Fruit fly (Drosophila melanogaster) whole organism, embryonic: ENCODE measurements around the gene CG33293.

Source experiments
- ATbp ChIP-seq: fragments of 200-800 bp; sonication (Bioruptor generic); optimal IDR thresholded peaks from 2 replicates; lab custom pipeline; 2017; ENCODE audit warnings: missing biosample characterization, mild to moderate bottlenecking, missing genetic modification characterization, missing genetic modification reagents
- Atf6 ChIP-seq: fragments of 200-800 bp; sonication (Bioruptor generic); IDR thresholded peaks from 2 replicates; pipeline ENCODE4 v1.3.6; 2022; ENCODE audit warnings: missing biosample characterization, missing genetic modification characterization
- Blimp-1 ChIP-seq: fragments of 200-800 bp; sonication (Bioruptor generic); optimal IDR thresholded peaks from 3 replicates; lab custom pipeline; 2018; ENCODE audit warnings: missing biosample characterization, missing genetic modification characterization, mild to moderate bottlenecking, moderate library complexity, missing genetic modification reagents
- CG10274 ChIP-seq: fragments of 200-800 bp; sonication (Bioruptor generic); optimal IDR thresholded peaks from 3 replicates; lab custom pipeline; 2017; ENCODE audit warnings: missing biosample characterization, mild to moderate bottlenecking, missing genetic modification characterization
- CG11398 ChIP-seq: fragments of 200-800 bp; sonication (Bioruptor generic); optimal IDR thresholded peaks from 2 replicates; lab custom pipeline; 2016; ENCODE audit warnings: missing biosample characterization, missing genetic modification characterization
- CG11723 ChIP-seq: fragments of 200-800 bp; sonication (Bioruptor generic); optimal IDR thresholded peaks from 2 replicates; lab custom pipeline; 2017; ENCODE audit warnings: missing biosample characterization, mild to moderate bottlenecking, missing genetic modification characterization
- CG1233 ChIP-seq: fragments of 200-800 bp; sonication (Bioruptor generic); optimal IDR thresholded peaks from 4 replicates; lab custom pipeline; 2018; ENCODE audit warnings: missing biosample characterization, mild to moderate bottlenecking, missing genetic modification characterization
- CG12744 ChIP-seq: fragments of 200-800 bp; sonication (Bioruptor generic); optimal IDR thresholded peaks from 2 replicates; lab custom pipeline; 2016; ENCODE audit warnings: missing biosample characterization, missing genetic modification characterization
- CG13424 ChIP-seq: fragments of 200-800 bp; sonication (Bioruptor generic); optimal IDR thresholded peaks from 2 replicates; lab custom pipeline; 2019; ENCODE audit warnings: missing biosample characterization, mild to moderate bottlenecking, missing genetic modification characterization, moderate library complexity
- CG13894 ChIP-seq: fragments of 200-800 bp; sonication (Bioruptor generic); optimal IDR thresholded peaks from 3 replicates; lab custom pipeline; 2018; ENCODE audit warnings: missing biosample characterization, mild to moderate bottlenecking, missing genetic modification characterization, moderate library complexity
- CG15269 ChIP-seq: fragments of 200-800 bp; sonication (Bioruptor generic); optimal IDR thresholded peaks from 2 replicates; lab custom pipeline; 2018; ENCODE audit warnings: missing biosample characterization, mild to moderate bottlenecking, missing genetic modification characterization, moderate library complexity
- CG15601 ChIP-seq: fragments of 200-800 bp; sonication (Bioruptor generic); optimal IDR thresholded peaks from 3 replicates; lab custom pipeline; 2019; ENCODE audit warnings: missing biosample characterization, mild to moderate bottlenecking, missing genetic modification characterization, moderate library complexity
- CG1647 ChIP-seq: fragments of 200-800 bp; sonication (Bioruptor generic); optimal IDR thresholded peaks from 3 replicates; lab custom pipeline; 2016; ENCODE audit warnings: missing biosample characterization, missing genetic modification characterization
- CG17361 ChIP-seq: fragments of 200-800 bp; sonication (Bioruptor generic); IDR thresholded peaks from 3 replicates; pipeline ENCODE4 v1.3.6; 2022; ENCODE audit warnings: missing biosample characterization, missing genetic modification characterization
- CG17829 ChIP-seq: fragments of 200-800 bp; optimal IDR thresholded peaks from 2 replicates; lab custom pipeline; 2019; ENCODE audit warnings: missing biosample characterization, mild to moderate bottlenecking, missing genetic modification characterization, moderate library complexity
- CG18476 ChIP-seq: fragments of 200-800 bp; sonication (Bioruptor generic); optimal IDR thresholded peaks from 2 replicates; lab custom pipeline; 2016; ENCODE audit warnings: missing biosample characterization, mild to moderate bottlenecking, missing genetic modification characterization
- CG2199 ChIP-seq: fragments of 200-800 bp; sonication (Bioruptor generic); IDR thresholded peaks from 3 replicates; pipeline ENCODE4 v1.3.6; 2022; ENCODE audit warnings: missing biosample characterization, missing genetic modification characterization
- CG30403 ChIP-seq: fragments of 200-800 bp; sonication (Bioruptor generic); optimal IDR thresholded peaks from 3 replicates; lab custom pipeline; 2016; ENCODE audit warnings: missing biosample characterization, missing genetic modification characterization
- CG32767 ChIP-seq: fragments of 200-800 bp; sonication (Bioruptor generic); IDR thresholded peaks from 2 replicates; pipeline ENCODE4 v1.3.6; 2022; ENCODE audit warnings: missing biosample characterization, missing genetic modification characterization
- CG4424 ChIP-seq: fragments of 200-800 bp; sonication (Bioruptor generic); optimal IDR thresholded peaks from 3 replicates; lab custom pipeline; 2016; ENCODE audit warnings: missing biosample characterization, missing genetic modification characterization
- CG6854 ChIP-seq: fragments of 200-800 bp; sonication (Bioruptor generic); optimal IDR thresholded peaks from 3 replicates; lab custom pipeline; 2017; ENCODE audit warnings: missing biosample characterization, mild to moderate bottlenecking, missing genetic modification characterization
- CG7839 ChIP-seq: fragments of 200-800 bp; sonication (Bioruptor generic); optimal IDR thresholded peaks from 3 replicates; lab custom pipeline; 2018; ENCODE audit warnings: missing biosample characterization, mild to moderate bottlenecking, missing genetic modification characterization, moderate library complexity
- CG8388 ChIP-seq: fragments of 200-800 bp; sonication (Bioruptor generic); optimal IDR thresholded peaks from 2 replicates; lab custom pipeline; 2019; ENCODE audit warnings: missing biosample characterization, mild to moderate bottlenecking, missing genetic modification characterization, moderate library complexity
- CG9437 ChIP-seq: fragments of 200-800 bp; sonication (Bioruptor generic); optimal IDR thresholded peaks from 2 replicates; lab custom pipeline; 2018; ENCODE audit warnings: missing biosample characterization, mild to moderate bottlenecking, missing genetic modification characterization
- CG9727 ChIP-seq: fragments of 200-800 bp; sonication (Bioruptor generic); optimal IDR thresholded peaks from 3 replicates; lab custom pipeline; 2017; ENCODE audit warnings: missing biosample characterization, mild to moderate bottlenecking, missing genetic modification characterization
- Eip74EF ChIP-seq, 2 experiments: fragments of 200-800 bp in 1 of 2; fragments of >200 bp in 1 of 2; sonication (Bioruptor generic) in 1 of 2; optimal IDR thresholded peaks; 2 replicates each; lab custom pipeline; 2017 to 2019; ENCODE audit warnings: missing biosample characterization in 2 of 2, missing genetic modification characterization in 2 of 2, mild to moderate bottlenecking in 1 of 2, moderate library complexity in 1 of 2
- H15 ChIP-seq: fragments of 200-800 bp; sonication (Bioruptor generic); IDR thresholded peaks from 3 replicates; pipeline ENCODE4 v1.3.6; 2022; ENCODE audit warnings: missing biosample characterization, missing genetic modification characterization
- HLH54F ChIP-seq: fragments of 200-800 bp; sonication (Bioruptor generic); optimal IDR thresholded peaks from 3 replicates; lab custom pipeline; 2016; ENCODE audit warnings: missing biosample characterization, missing genetic modification characterization
- Mad ChIP-seq: fragments of 200-800 bp; sonication (Bioruptor generic); optimal IDR thresholded peaks from 2 replicates; lab custom pipeline; 2016; ENCODE audit warnings: missing biosample characterization, missing genetic modification characterization
- Med ChIP-seq: fragments of 200-800 bp; sonication (Bioruptor generic); peaks from one replicate; lab custom pipeline; 2016; ENCODE audit warnings: missing biosample characterization, missing genetic modification characterization, mild to moderate bottlenecking, inconsistent platforms, moderate library complexity
- Sox100B ChIP-seq: fragments of 200-800 bp; sonication (Bioruptor generic); optimal IDR thresholded peaks from 3 replicates; lab custom pipeline; 2018; ENCODE audit warnings: missing biosample characterization, mild to moderate bottlenecking, missing genetic modification characterization
- Stat92E ChIP-seq, 3 experiments: fragments of >200 bp in 2 of 3; fragments of 200-800 bp in 1 of 3; sonication (Bioruptor generic) in 1 of 3; optimal IDR thresholded peaks; 2 replicates each; lab custom pipeline; 2017 to 2019; ENCODE audit warnings: missing biosample characterization in 3 of 3, missing genetic modification characterization in 3 of 3, mild to moderate bottlenecking in 1 of 3, moderate library complexity in 1 of 3
- cg ChIP-seq: fragments of 200-800 bp; sonication (Bioruptor generic); optimal IDR thresholded peaks from 3 replicates; lab custom pipeline; 2019; ENCODE audit warnings: missing biosample characterization, mild to moderate bottlenecking, missing genetic modification characterization, moderate library complexity
- chif ChIP-seq, 2 experiments: fragments of 200-800 bp; sonication (Bioruptor generic); optimal IDR thresholded peaks; 3 replicates each; lab custom pipeline; 2016; ENCODE audit warnings: missing biosample characterization in 2 of 2, missing genetic modification characterization in 2 of 2
- chm ChIP-seq: fragments of 200-800 bp; sonication (Bioruptor generic); IDR thresholded peaks from 2 replicates; pipeline ENCODE4 v1.3.6; 2022; ENCODE audit warnings: missing biosample characterization, missing genetic modification characterization
- croc ChIP-seq: fragments of 200-800 bp; sonication (Bioruptor generic); conservative IDR thresholded peaks from 3 replicates; pipeline ENCODE4 v1.3.6; 2022; ENCODE audit warnings: missing biosample characterization, missing genetic modification characterization
- dimm ChIP-seq: fragments of 200-800 bp; sonication (Bioruptor generic); IDR thresholded peaks from 2 replicates; pipeline ENCODE4 v1.3.6; 2022; ENCODE audit warnings: missing biosample characterization, missing genetic modification characterization
- eyg ChIP-seq: fragments of 200-800 bp; sonication (Bioruptor generic); optimal IDR thresholded peaks from 3 replicates; lab custom pipeline; 2016; ENCODE audit warnings: missing biosample characterization, missing genetic modification characterization
- her ChIP-seq: fragments of 200-800 bp; sonication (Bioruptor generic); optimal IDR thresholded peaks from 2 replicates; lab custom pipeline; 2016; ENCODE audit warnings: missing biosample characterization, missing genetic modification characterization
- ind ChIP-seq: fragments of 200-800 bp; sonication (Bioruptor generic); optimal IDR thresholded peaks from 3 replicates; lab custom pipeline; 2016; ENCODE audit warnings: missing biosample characterization, missing genetic modification characterization
- jing ChIP-seq: fragments of 200-800 bp; sonication (Bioruptor generic); optimal IDR thresholded peaks from 2 replicates; lab custom pipeline; 2018; ENCODE audit warnings: missing biosample characterization, mild to moderate bottlenecking, missing genetic modification characterization
- nau ChIP-seq: fragments of 200-800 bp; sonication (Bioruptor generic); optimal IDR thresholded peaks from 3 replicates; lab custom pipeline; 2017; ENCODE audit warnings: missing biosample characterization, mild to moderate bottlenecking, missing genetic modification characterization, missing genetic modification reagents
- phol ChIP-seq: fragments of 200-800 bp; sonication (Bioruptor generic); optimal IDR thresholded peaks from 3 replicates; lab custom pipeline; 2018; ENCODE audit warnings: missing biosample characterization, mild to moderate bottlenecking, missing genetic modification characterization, moderate library complexity
- prd ChIP-seq, 3 experiments: fragments of >200 bp in 2 of 3; fragments of 200-800 bp in 1 of 3; sonication (Bioruptor generic) in 1 of 3; optimal IDR thresholded peaks in 2 of 3; IDR thresholded peaks in 1 of 3; 2 replicates in 2 of 3; 3 replicates in 1 of 3; pipeline versions ENCODE4 v1.3.6 to Lab custom; 2017 to 2022; ENCODE audit warnings: missing biosample characterization in 1 of 3, missing genetic modification characterization in 1 of 3
- toy ChIP-seq: fragments of 200-800 bp; sonication (Bioruptor generic); IDR thresholded peaks from 2 replicates; pipeline ENCODE4 v1.3.6; 2022; ENCODE audit warnings: missing biosample characterization, missing genetic modification characterization
- twi ChIP-seq: fragments of 200-800 bp; optimal IDR thresholded peaks from 2 replicates; lab custom pipeline; 2019; ENCODE audit warnings: missing biosample characterization, mild to moderate bottlenecking, missing genetic modification characterization, moderate library complexity
- vvl ChIP-seq: fragments of 200-800 bp; sonication (Bioruptor generic); IDR thresholded peaks from 2 replicates; pipeline ENCODE4 v1.3.6; 2022; ENCODE audit warnings: missing biosample characterization, missing genetic modification characterization

The CG33293 gene

dm6 chr3R:5264251-5265098 is 23.9 kb upstream of the CG33293 start (continued):
- peak; percentile 61 for TF ChIP-seq Sox100B (GFP tag; lab: Kevin White, UChicago)
- TF ChIP-seq CG15601 (tag; lab: Kevin White, UChicago), result peak; percentile 23
- TF ChIP-seq CG30403 (GFP tag; lab: Kevin White, UChicago), result peak; percentile 39
- TF ChIP-seq CG4424, result peak; percentile 28
- TF ChIP-seq CG11398, result no peak
- TF ChIP-seq CG6854 (GFP tag; lab: Kevin White, UChicago), result peak; percentile 33
- peak; percentile 41 for TF ChIP-seq HLH54F (GFP tag; lab: Kevin White, UChicago)
- TF ChIP-seq CG13424 (tag; lab: Kevin White, UChicago), result peak; percentile 61
- TF ChIP-seq CG9727 (GFP tag; lab: Kevin White, UChicago), result peak; percentile 46
- TF ChIP-seq prd (optimal IDR thresholded peaks at IDR 0.05; lab: Kevin White, UChicago), result no peak
- no peak for TF ChIP-seq prd (GFP tag; IDR thresholded peaks at IDR 0.05; lab: Robert Waterston, UW)
- no peak for TF ChIP-seq croc (GFP tag; lab: Robert Waterston, UW)
- TF ChIP-seq CG8388 (GFP tag; lab: Kevin White, UChicago), result peak; percentile 22
- peak; percentile 52 for TF ChIP-seq CG7839 (tag; lab: Kevin White, UChicago)
- no peak for TF ChIP-seq CG1647 (GFP tag; lab: Kevin White, UChicago)
- no peak for TF ChIP-seq CG32767 (GFP tag; lab: Robert Waterston, UW)
- TF ChIP-seq CG10274 (GFP tag; lab: Kevin White, UChicago), result peak; percentile 25
- peak in 1 of 2 experiments; percentile 15 for TF ChIP-seq Eip74EF (GFP tag; optimal IDR thresholded peaks at IDR 0.05; lab: Kevin White, UChicago)
- peak; percentile 79 for TF ChIP-seq CG17829
- peak; percentile 72; the same call in 2 of the 3 replicates for TF ChIP-seq CG17361
- peak; percentile 30 for TF ChIP-seq nau (GFP tag; lab: Kevin White, UChicago)
- TF ChIP-seq phol, result peak; percentile 26
- TF ChIP-seq eyg (GFP tag; lab: Kevin White, UChicago), result no peak
- TF ChIP-seq chm (GFP tag; lab: Robert Waterston, UW), result no peak
- TF ChIP-seq chif (GFP tag; optimal IDR thresholded peaks at IDR 0.05; lab: Kevin White, UChicago), result peak; percentile 15 to 16
- no peak for TF ChIP-seq CG18476 (GFP tag; lab: Kevin White, UChicago)
- peak; percentile 23 for TF ChIP-seq CG1233 (GFP tag; lab: Kevin White, UChicago)
- 0 out of 2 replicates have a peak, but pooled peaks have one; percentile 32 for TF ChIP-seq Atf6 (GFP tag; lab: Robert Waterston, UW)
- TF ChIP-seq her (GFP tag; lab: Kevin White, UChicago), result peak; percentile 37
- peak; percentile 13 for TF ChIP-seq ind
- TF ChIP-seq CG12744 (GFP tag; lab: Kevin White, UChicago), result peak; percentile 34
- TF ChIP-seq Med (GFP tag; lab: Kevin White, UChicago), result peak; percentile 71
- TF ChIP-seq CG11723 (GFP tag; lab: Kevin White, UChicago), result peak; percentile 15
- TF ChIP-seq Blimp-1 (GFP tag; lab: Kevin White, UChicago), result no peak
- no peak for TF ChIP-seq H15 (GFP tag; lab: Robert Waterston, UW)
- peak; percentile 65 for TF ChIP-seq CG9437 (GFP tag; lab: Kevin White, UChicago)
- peak in 1 of 3 experiments; percentile 56 for TF ChIP-seq Stat92E (GFP tag; optimal IDR thresholded peaks at IDR 0.05; lab: Kevin White, UChicago)
- peak; percentile 53 for TF ChIP-seq vvl (GFP tag; lab: Robert Waterston, UW)
- TF ChIP-seq Mad, result no peak
- peak; percentile 31 for TF ChIP-seq ATbp
- no peak for TF ChIP-seq jing
- TF ChIP-seq dimm (GFP tag; lab: Robert Waterston, UW), result no peak
- peak; percentile 50 for TF ChIP-seq twi (tag; lab: Kevin White, UChicago)
- TF ChIP-seq CG13894 (tag; lab: Kevin White, UChicago), result peak; percentile 35
- peak; percentile 51 for TF ChIP-seq CG15269 (tag; lab: Kevin White, UChicago)
- TF ChIP-seq toy (GFP tag; lab: Robert Waterston, UW), result no peak
- TF ChIP-seq cg, result peak; percentile 20
- TF ChIP-seq CG2199 (GFP tag; lab: Robert Waterston, UW), result 0 out of 3 replicates have a peak, but pooled peaks have one; percentile 59
